Worm (Caenorhabditis elegans) whole organism, young adult: Measurements from ENCODE around the gene Y39G8B.13.

Experiments
- him-1 ChIP-seq: sonication (generic microtip); optimal IDR thresholded peaks from 2 replicates; lab custom pipeline; 2016; ENCODE audit warnings: missing genotype, missing genetic modification reagents, missing genetic modification characterization, missing compliant biosample characterization
- unc-130 ChIP-seq: sonication (generic microtip); optimal IDR thresholded peaks from 2 replicates; lab custom pipeline; 2016; ENCODE audit warnings: missing genetic modification reagents, missing genetic modification characterization, missing compliant biosample characterization

ce11 chrII:14002200-14002599 lies 19.4 kb upstream of the Y39G8B.13 start, which contains the start of gene F01D5.5:
- TF ChIP-seq him-1 (tag; lab: Kevin White, UChicago) (no peak), unc-130 (GFP tag; lab: Kevin White, UChicago) (no peak)
